Worm (Caenorhabditis elegans): ENCODE measurements around the gene Y39A3B.1.

- TF ChIP-seq elt-3 (tag; optimal IDR thresholded peaks at IDR 0.05) (no peak), nhr-11 (tag; optimal IDR thresholded peaks at IDR 0.05) (no peak), pha-4 (tag; optimal IDR thresholded peaks at IDR 0.05) (no peak), aly-2 (tag; optimal IDR thresholded peaks at IDR 0.05) (no peak), skn-1 (tag; optimal IDR thresholded peaks at IDR 0.05) (no peak)
Observed at ce11 chrIII:1984860-1985259, 21.0 kb upstream of the Y39A3B.1 start, which contains the start of gene Y39A3B.7.
